Worm (Caenorhabditis elegans) whole organism, late embryonic: ENCODE measurements around the gene T11G6.2.

Experiments used
- F13H6.1 ChIP-seq: sonication (generic microtip); optimal IDR thresholded peaks from 2 replicates; lab custom pipeline; 2016; ENCODE audit warnings: missing genetic modification characterization, missing compliant biosample characterization
- K02D7.2 ChIP-seq: sonication (generic microtip); optimal IDR thresholded peaks from 2 replicates; lab custom pipeline; 2017; ENCODE audit warnings: mild to moderate bottlenecking, missing genetic modification characterization, missing compliant biosample characterization
- T23F11.4 ChIP-seq: fragments of 200-800 bp; sonication (Bioruptor generic); optimal IDR thresholded peaks from 2 replicates; lab custom pipeline; 2018; ENCODE audit warnings: mild to moderate bottlenecking, missing genetic modification characterization, missing compliant biosample characterization
- ama-1 ChIP-seq: fragments of 150-350 bp; optimal IDR thresholded peaks from 2 replicates; lab custom pipeline; 2014
- ceh-14 ChIP-seq: sonication (generic microtip); optimal IDR thresholded peaks from 2 replicates; lab custom pipeline; 2016; ENCODE audit warnings: missing genotype, missing genetic modification characterization, missing compliant biosample characterization
- ceh-18 ChIP-seq: sonication (generic microtip); optimal IDR thresholded peaks from 2 replicates; lab custom pipeline; 2016; ENCODE audit warnings: missing genetic modification characterization, missing compliant biosample characterization
- ceh-19 ChIP-seq: fragments of 200-800 bp; sonication (Bioruptor generic); optimal IDR thresholded peaks from 2 replicates; lab custom pipeline; 2018; ENCODE audit warnings: mild to moderate bottlenecking, missing genetic modification characterization, missing compliant biosample characterization
- ceh-24 ChIP-seq: sonication (generic microtip); optimal IDR thresholded peaks from 2 replicates; lab custom pipeline; 2016; ENCODE audit warnings: mild to moderate bottlenecking, missing genetic modification characterization, missing compliant biosample characterization
- ceh-30 ChIP-seq: fragments of 150-350 bp; optimal IDR thresholded peaks from 2 replicates; lab custom pipeline; 2014; ENCODE audit warnings: missing biosample characterization, missing genetic modification characterization
- ceh-31 ChIP-seq: sonication (generic microtip); optimal IDR thresholded peaks from 2 replicates; lab custom pipeline; 2016; ENCODE audit warnings: missing genetic modification characterization, missing compliant biosample characterization
- ceh-34 ChIP-seq: sonication (generic microtip); optimal IDR thresholded peaks from 2 replicates; lab custom pipeline; 2016; ENCODE audit warnings: mild to moderate bottlenecking, missing genetic modification characterization, missing compliant biosample characterization
- ceh-45 ChIP-seq: fragments of 200-800 bp; sonication (Bioruptor generic); IDR thresholded peaks from 2 replicates; pipeline ENCODE4 v1.3.6; 2022; ENCODE audit warnings: missing genetic modification reagents, missing genetic modification characterization, missing compliant biosample characterization
- ceh-48 ChIP-seq: sonication (generic microtip); optimal IDR thresholded peaks from 2 replicates; lab custom pipeline; 2016; ENCODE audit warnings: missing genetic modification characterization, inconsistent platforms, missing compliant biosample characterization
- ceh-9 ChIP-seq: sonication (generic microtip); optimal IDR thresholded peaks from 2 replicates; lab custom pipeline; 2016; ENCODE audit warnings: mild to moderate bottlenecking, missing genetic modification characterization, inconsistent platforms, missing compliant biosample characterization
- gmeb-2 ChIP-seq: sonication (generic microtip); optimal IDR thresholded peaks from 2 replicates; lab custom pipeline; 2016; ENCODE audit warnings: missing genetic modification characterization, inconsistent platforms, missing compliant biosample characterization
- hlh-13 ChIP-seq: fragments of 200-800 bp; sonication (Bioruptor generic); optimal IDR thresholded peaks from 2 replicates; lab custom pipeline; 2018; ENCODE audit warnings: mild to moderate bottlenecking, missing genetic modification characterization, missing compliant biosample characterization
- hlh-30 ChIP-seq: sonication (generic microtip); optimal IDR thresholded peaks from 2 replicates; lab custom pipeline; 2017; ENCODE audit warnings: antibody characterized with exemption, missing genetic modification characterization, missing compliant biosample characterization; ENCODE audit not compliant: insufficient read depth
- hlh-6 ChIP-seq: sonication (generic microtip); optimal IDR thresholded peaks from 2 replicates; lab custom pipeline; 2016; ENCODE audit warnings: missing genotype, missing genetic modification characterization, missing compliant biosample characterization
- lin-11 ChIP-seq: fragments of 200-800 bp; sonication (Bioruptor generic); optimal IDR thresholded peaks from 2 replicates; lab custom pipeline; 2018; ENCODE audit warnings: mild to moderate bottlenecking, missing genetic modification characterization, missing compliant biosample characterization
- nfya-1 ChIP-seq: sonication (generic microtip); optimal IDR thresholded peaks from 2 replicates; lab custom pipeline; 2017; ENCODE audit warnings: missing genetic modification characterization, mild to moderate bottlenecking, missing compliant biosample characterization, antibody characterized with exemption, moderate library complexity
- nhr-11 ChIP-seq: fragments of 150-350 bp; optimal IDR thresholded peaks from 2 replicates; lab custom pipeline; 2014; ENCODE audit warnings: missing biosample characterization, missing genetic modification characterization
- nhr-232 ChIP-seq: sonication (generic microtip); optimal IDR thresholded peaks from 2 replicates; lab custom pipeline; 2016; ENCODE audit warnings: missing genetic modification characterization, missing compliant biosample characterization
- pag-3 ChIP-seq: sonication (generic microtip); optimal IDR thresholded peaks from 2 replicates; lab custom pipeline; 2016; ENCODE audit warnings: missing compliant biosample characterization, missing genetic modification characterization, borderline replicate concordance
- pha-2 ChIP-seq: sonication (generic microtip); optimal IDR thresholded peaks from 2 replicates; lab custom pipeline; 2017; ENCODE audit warnings: mild to moderate bottlenecking, missing genetic modification characterization, missing compliant biosample characterization
- pha-4 ChIP-seq: fragments of 150-350 bp; optimal IDR thresholded peaks from 2 replicates; lab custom pipeline; 2018; ENCODE audit warnings: missing biosample characterization, missing genetic modification reagents, missing genetic modification characterization
- pqm-1 ChIP-seq: sonication (generic microtip); optimal IDR thresholded peaks from 2 replicates; lab custom pipeline; 2016; ENCODE audit warnings: missing genetic modification characterization, missing compliant biosample characterization
- pros-1 ChIP-seq: fragments of 150-350 bp; optimal IDR thresholded peaks from 2 replicates; lab custom pipeline; 2014; ENCODE audit warnings: missing biosample characterization, missing genetic modification reagents, missing genetic modification characterization
- ref-2 ChIP-seq: sonication (generic microtip); optimal IDR thresholded peaks from 2 replicates; lab custom pipeline; 2016; ENCODE audit warnings: missing genetic modification characterization, missing compliant biosample characterization
- sdc-2 ChIP-seq: sonication (generic microtip); optimal IDR thresholded peaks from 2 replicates; lab custom pipeline; 2016; ENCODE audit warnings: missing genotype, missing genetic modification characterization, missing compliant biosample characterization
- ttx-3 ChIP-seq: sonication (generic microtip); optimal IDR thresholded peaks from 2 replicates; lab custom pipeline; 2016; ENCODE audit warnings: missing genetic modification reagents, missing genetic modification characterization, missing compliant biosample characterization
- unc-42 ChIP-seq: sonication (generic microtip); optimal IDR thresholded peaks from 2 replicates; lab custom pipeline; 2016; ENCODE audit warnings: missing genotype, missing genetic modification characterization, missing compliant biosample characterization
- ztf-16 ChIP-seq: sonication (generic microtip); optimal IDR thresholded peaks from 2 replicates; lab custom pipeline; 2017; ENCODE audit warnings: missing genetic modification characterization, missing compliant biosample characterization

Gene T11G6.2

DNA sequence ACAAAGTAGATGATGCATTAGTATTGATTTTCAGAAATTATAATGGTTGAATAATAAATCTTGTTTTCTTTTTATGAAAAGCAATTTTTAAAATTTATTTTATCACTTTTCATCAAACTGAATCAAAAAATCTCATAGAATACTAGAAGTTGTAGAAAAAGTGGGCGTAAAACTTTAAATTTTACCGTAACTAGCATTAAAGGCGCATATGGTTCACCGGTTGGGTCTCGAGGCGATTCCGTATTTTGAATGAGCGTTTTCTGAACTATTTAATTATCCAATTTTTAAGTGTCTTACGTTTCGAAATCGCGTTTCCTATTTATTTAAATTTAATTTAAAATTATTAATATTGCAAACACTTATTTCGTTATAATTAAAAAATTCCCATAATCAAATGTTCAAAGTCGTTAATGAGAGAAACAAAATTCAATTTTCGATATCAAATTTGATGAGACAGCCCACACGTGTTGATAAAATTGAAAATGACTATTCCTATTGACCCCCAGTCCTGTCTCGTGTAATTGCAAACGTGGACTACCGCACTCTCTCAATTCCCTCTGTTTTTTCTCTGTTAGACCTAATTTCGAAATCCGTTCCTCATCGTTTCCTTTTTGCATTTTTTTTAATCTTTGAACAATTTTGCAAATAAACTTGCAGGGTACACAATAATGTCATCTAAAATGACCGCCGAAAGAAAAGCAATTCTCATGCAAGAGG lies at the start of gene T11G6.2, which contains the start of gene hars-1:
TSS of gene T11G6.2 (minus strand) at position 197 of the 717 bp plus-strand sequence.
TSS of gene hars-1 (plus strand) at position 658 of the 717 bp plus-strand sequence.
- TF ChIP-seq lin-11 (no peak), unc-42 (peak; percentile 6), F13H6.1 (tag; lab: Kevin White, UChicago) (no peak), hlh-6 (tag; lab: Kevin White, UChicago) (no peak), ama-1 (lab: Kevin White, UChicago) (no peak)
- TF ChIP-seq, all 69 proteins: peak for 1

DNA sequence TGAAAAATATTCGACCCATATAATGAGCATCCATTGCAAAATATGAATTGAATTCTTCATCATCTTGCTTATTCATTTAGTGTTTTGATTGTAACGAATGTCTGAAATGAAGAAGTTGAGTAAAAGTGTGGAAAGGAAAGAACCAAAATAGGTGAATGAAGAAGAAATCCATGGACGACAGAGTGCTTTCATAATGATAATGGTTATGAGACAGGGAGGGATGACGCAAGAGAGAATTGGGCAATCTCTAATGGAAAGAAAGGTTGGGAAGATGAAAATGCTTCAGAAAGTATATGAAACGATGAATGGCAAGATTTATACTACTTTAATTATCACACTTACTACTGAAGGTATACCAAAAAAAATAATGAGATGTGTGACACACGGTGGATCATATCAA lies 46.0 kb upstream of the T11G6.2 start, which contains the start of gene ZK596.3:
TSS of gene ZK596.3 (minus strand) at position 101 of the 400 bp plus-strand sequence.
- TF ChIP-seq ceh-18 (tag; lab: Kevin White, UChicago): no peak
- TF ChIP-seq ceh-24 (tag; lab: Kevin White, UChicago): no peak
- TF ChIP-seq ceh-9: no peak
- TF ChIP-seq ceh-19 (GFP tag; lab: Kevin White, UChicago): no peak
- TF ChIP-seq pag-3 (tag; lab: Kevin White, UChicago): no peak
- TF ChIP-seq ttx-3 (tag; lab: Kevin White, UChicago): no peak

DNA sequence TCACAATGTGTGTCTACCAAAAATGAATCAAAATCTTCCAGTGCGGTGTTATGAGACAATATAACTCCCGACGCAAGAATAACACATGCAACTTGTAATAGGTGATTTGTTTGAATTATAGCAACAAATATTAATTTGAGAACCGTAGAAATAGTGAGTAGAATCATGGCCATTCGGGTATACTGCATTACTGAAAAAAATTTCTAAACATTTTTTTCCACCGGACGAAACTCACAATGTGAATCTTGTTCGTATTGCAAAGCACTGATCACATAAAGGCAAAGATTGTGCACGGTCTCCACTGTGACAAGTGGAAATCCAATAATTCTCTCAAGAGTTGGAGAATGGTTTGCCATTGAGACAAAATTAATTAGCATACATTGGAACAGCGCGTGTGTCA lies 44.2 kb upstream of the T11G6.2 start:
- TF ChIP-seq hlh-30 (tag; lab: Kevin White, UChicago): no peak

DNA sequence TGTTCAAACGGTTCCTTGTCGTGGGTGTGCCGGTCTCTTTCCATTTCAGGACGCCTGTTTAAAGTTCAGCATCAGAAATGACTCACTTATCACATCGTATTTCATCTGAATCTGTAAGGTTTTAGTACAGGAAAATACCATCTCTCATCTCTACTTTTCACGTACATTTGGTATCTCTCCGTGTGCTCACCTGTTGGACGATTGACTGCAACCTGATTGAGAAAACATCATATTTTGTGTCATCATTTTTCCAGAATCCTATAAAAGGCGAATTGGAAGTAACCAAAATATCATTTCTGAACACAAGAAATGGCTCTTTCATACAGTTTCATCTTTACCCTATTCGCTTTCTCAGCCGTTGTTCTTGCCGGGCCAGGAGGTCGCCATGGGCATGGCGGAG lies 41.8 kb upstream of the T11G6.2 start, which contains the start of gene srlf-30:
TSS of gene srlf-30 (plus strand) at position 301 of the 400 bp plus-strand sequence.
- no peak for TF ChIP-seq ttx-3 (tag; lab: Kevin White, UChicago)
- no peak for TF ChIP-seq pqm-1
- no peak for TF ChIP-seq nhr-232 (tag; lab: Kevin White, UChicago)
- TF ChIP-seq ceh-9: no peak
- TF ChIP-seq sdc-2 (tag; lab: Kevin White, UChicago): no peak
- TF ChIP-seq pag-3 (tag; lab: Kevin White, UChicago): no peak
- TF ChIP-seq ztf-16: no peak

DNA sequence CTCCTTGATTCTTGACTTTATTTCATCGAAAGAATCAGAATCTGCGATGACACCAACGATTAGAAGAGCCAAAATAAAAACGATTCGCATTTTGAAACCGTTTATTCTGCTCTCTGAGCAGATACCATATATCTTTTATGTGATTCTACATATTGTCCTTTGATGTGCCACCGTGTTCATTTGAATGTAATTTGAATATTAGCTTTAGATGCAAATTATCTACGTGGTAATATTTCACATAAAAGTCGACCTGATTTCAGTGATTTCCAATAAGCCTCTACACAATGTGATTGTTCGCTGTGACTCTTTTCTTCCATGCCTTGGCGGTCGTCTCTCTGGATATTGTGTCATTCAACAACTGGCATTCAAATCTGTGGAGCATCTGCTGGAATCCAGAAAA lies 40.8 kb upstream of the T11G6.2 start, which contains the start of the genes F13E9.9 and F13E9.19:
TSS of gene F13E9.9 (minus strand) at position 101 of the 400 bp plus-strand sequence.
TSS of gene F13E9.19 (plus strand) at position 316 of the 400 bp plus-strand sequence.
- TF ChIP-seq T23F11.4 (GFP tag; lab: Kevin White, UChicago) (no peak), K02D7.2 (tag; lab: Kevin White, UChicago) (no peak), hlh-13 (no peak), ceh-34 (tag; lab: Kevin White, UChicago) (no peak), nhr-11 (tag; lab: Kevin White, UChicago) (no peak), nfya-1 (no peak), pag-3 (tag; lab: Kevin White, UChicago) (no peak), F13H6.1 (tag; lab: Kevin White, UChicago) (no peak), ceh-30 (tag; lab: Kevin White, UChicago) (no peak), gmeb-2 (tag; lab: Kevin White, UChicago) (no peak), ceh-45 (GFP tag; lab: Robert Waterston, UW) (no peak), ttx-3 (tag; lab: Kevin White, UChicago) (no peak), ref-2 (tag; lab: Kevin White, UChicago) (no peak), pros-1 (tag; lab: Kevin White, UChicago) (no peak), ceh-31 (tag; lab: Kevin White, UChicago) (no peak)

DNA sequence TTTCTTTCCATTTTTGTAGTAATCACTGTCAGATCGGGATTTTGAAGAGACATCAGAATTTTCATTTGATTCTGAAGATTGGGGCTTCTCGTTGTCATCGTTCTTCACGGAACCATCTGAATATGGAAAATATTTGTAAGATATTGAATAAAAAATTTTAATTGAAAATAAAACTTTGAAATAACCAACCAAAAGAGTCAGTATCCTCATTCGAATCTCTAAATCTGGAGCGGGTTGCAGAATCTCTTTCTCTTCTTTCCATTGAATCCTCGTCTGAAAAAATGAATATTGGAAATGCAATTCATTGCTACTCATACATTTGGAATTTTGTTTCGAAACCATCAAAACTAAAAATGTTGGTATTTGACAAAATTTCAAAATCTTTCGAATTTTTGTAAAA lies 39.9 kb upstream of the T11G6.2 start:
- no peak for TF ChIP-seq pha-4 (tag; lab: Kevin White, UChicago)
- no peak for TF ChIP-seq pha-2 (tag; lab: Kevin White, UChicago)
- TF ChIP-seq hlh-6 (tag; lab: Kevin White, UChicago): no peak
- no peak for TF ChIP-seq nhr-11 (tag; lab: Kevin White, UChicago)
- TF ChIP-seq ceh-48 (tag; lab: Kevin White, UChicago): no peak
- no peak for TF ChIP-seq ceh-14 (tag; lab: Kevin White, UChicago)
